Fruit fly (Drosophila melanogaster): ENCODE measurements around the gene CCT4.

CCT4 gene

dm6 chr2L:12692343-12693079, at the start of gene CCT4, which contains the start of gene CG6153:
Gene CCT4 (minus strand): TSS chr2L:12692934.
Gene CG6153 (plus strand): TSS chr2L:12692993.
- TF ChIP-seq Scr (GFP tag; IDR thresholded peaks at IDR 0.05; ENCODE audit: partially characterized antibody) (peak; percentile 38; the same call in 1 of the 2 replicates), ac (GFP tag; optimal IDR thresholded peaks at IDR 0.05) (no peak), mld (GFP tag; IDR thresholded peaks at IDR 0.05; ENCODE audit: partially characterized antibody) (no peak), al (GFP tag; IDR thresholded peaks at IDR 0.05) (no peak), CG7839 (tag; optimal IDR thresholded peaks at IDR 0.05) (no peak), jigr1 (GFP tag; IDR thresholded peaks at IDR 0.05) (no peak), CG9727 (GFP tag; optimal IDR thresholded peaks at IDR 0.05) (no peak), bowl (GFP tag; IDR thresholded peaks at IDR 0.05) (no peak), Chrac-16 (GFP tag; optimal IDR thresholded peaks at IDR 0.05) (no peak), Atf3 (GFP tag; optimal IDR thresholded peaks at IDR 0.05) (no peak), sug (tag; optimal IDR thresholded peaks at IDR 0.05) (no peak), NC2α (GFP tag; optimal IDR thresholded peaks at IDR 0.05) (no peak), fru (optimal IDR thresholded peaks at IDR 0.05) (no peak), CG5245 (GFP tag; optimal IDR thresholded peaks at IDR 0.05) (no peak), CG12744 (GFP tag; optimal IDR thresholded peaks at IDR 0.05) (no peak), inv (GFP tag; IDR thresholded peaks at IDR 0.05; ENCODE audit: partially characterized antibody) (no peak), Six4 (GFP tag; optimal IDR thresholded peaks at IDR 0.05) (no peak), CG12299 (tag; optimal IDR thresholded peaks at IDR 0.05) (no peak), Oaz (GFP tag; IDR thresholded peaks at IDR 0.05) (no peak), CG2129 (GFP tag; IDR thresholded peaks at IDR 0.05; ENCODE audit: partially characterized antibody) (no peak), CG7963 (GFP tag; IDR thresholded peaks at IDR 0.05; ENCODE audit: partially characterized antibody) (no peak), ewg (GFP tag; optimal IDR thresholded peaks at IDR 0.05) (no peak), CG17359 (tag; optimal IDR thresholded peaks at IDR 0.05) (no peak), sim (GFP tag; IDR thresholded peaks at IDR 0.05) (no peak), Hand (GFP tag; optimal IDR thresholded peaks at IDR 0.05) (no peak), CG4820 (GFP tag; optimal IDR thresholded peaks at IDR 0.05) (no peak), scrt (GFP tag; optimal IDR thresholded peaks at IDR 0.05) (peak; percentile 74), yki (optimal IDR thresholded peaks at IDR 0.05) (no peak), Elba2 (GFP tag; optimal IDR thresholded peaks at IDR 0.05) (no peak), Doc3 (GFP tag; IDR thresholded peaks at IDR 0.05; ENCODE audit: partially characterized antibody) (0 out of 3 replicates have a peak, but pooled peaks have one; percentile 12), Dref (GFP tag; IDR thresholded peaks at IDR 0.05) (peak; percentile 76), CG30403 (GFP tag; optimal IDR thresholded peaks at IDR 0.05) (no peak), Sox100B (GFP tag; optimal IDR thresholded peaks at IDR 0.05) (no peak), BEAF-32 (GFP tag; optimal IDR thresholded peaks at IDR 0.05) (peak; percentile 64), CG31388 (GFP tag; optimal IDR thresholded peaks at IDR 0.05) (no peak), CG5953 (GFP tag; IDR thresholded peaks at IDR 0.05) (no peak), kay (GFP tag; optimal IDR thresholded peaks at IDR 0.05) (peak; percentile 46), CG17612 (GFP tag; IDR thresholded peaks at IDR 0.05) (no peak), esg (GFP tag; conservative IDR thresholded peaks at IDR 0.05) (no peak), CG43689 (GFP tag; IDR thresholded peaks at IDR 0.05) (no peak), Tbp (GFP tag; optimal IDR thresholded peaks at IDR 0.05) (peak; percentile 6), CG1603 (tag; optimal IDR thresholded peaks at IDR 0.05) (peak; percentile 68), Sox102F (GFP tag; optimal IDR thresholded peaks at IDR 0.05) (no peak), CG10209 (GFP tag; optimal IDR thresholded peaks at IDR 0.05) (no peak), tio (GFP tag; optimal IDR thresholded peaks at IDR 0.05) (no peak), zen (tag; optimal IDR thresholded peaks at IDR 0.05) (peak; percentile 35), TFAM (GFP tag; optimal IDR thresholded peaks at IDR 0.05) (no peak), D19A (tag; optimal IDR thresholded peaks at IDR 0.05) (peak; percentile 57), CG8478 (optimal IDR thresholded peaks at IDR 0.05) (no peak), ems (GFP tag; optimal IDR thresholded peaks at IDR 0.05) (no peak), CG8765 (GFP tag; IDR thresholded peaks at IDR 0.05) (no peak)

Data from whole organism, embryonic.